Worm (Caenorhabditis elegans): Measurements from ENCODE around the gene F18A12.2.

- TF ChIP-seq lin-13 (tag; optimal IDR thresholded peaks at IDR 0.05) (no peak), elt-3 (tag; optimal IDR thresholded peaks at IDR 0.05) (no peak), elt-1 (tag; optimal IDR thresholded peaks at IDR 0.05; ENCODE audit: borderline replicate concordance, insufficient read depth) (no peak), cnd-1 (tag; optimal IDR thresholded peaks at IDR 0.05) (no peak), unc-39 (tag; optimal IDR thresholded peaks at IDR 0.05) (no peak)
Measured at ce11 chrII:3403535-3403934, 11.1 kb upstream of the F18A12.2 start, which contains the start of gene nep-8.

Measured in whole organism, mixed stage, embryonic.